Worm (Caenorhabditis elegans): Measurements from ENCODE around the gene kin-30.
"Not testable (repeated sequence)": the region's sequence is repeated elsewhere in the genome, so short reads cannot be mapped to it uniquely, and the experiment has no call there.

DNA sequence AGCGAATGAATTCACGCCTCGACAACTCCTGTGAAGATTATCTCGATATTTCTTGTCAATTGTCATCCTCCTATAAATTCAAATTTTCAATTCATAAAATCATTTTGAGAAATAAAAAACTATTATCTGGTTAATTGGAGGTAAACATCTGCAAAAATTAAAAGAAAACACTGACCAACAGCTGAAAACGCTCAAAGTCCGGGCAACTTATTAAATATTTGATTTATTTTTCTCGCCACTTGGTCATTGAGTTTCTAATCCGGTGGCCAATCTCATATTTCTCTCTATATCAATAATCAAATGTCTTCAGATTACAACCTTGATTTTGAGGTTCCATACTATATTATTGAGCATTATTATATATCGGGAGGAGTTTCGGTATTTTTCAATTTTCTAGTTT lies 32.7 kb upstream of the kin-30 start, which contains the start of gene sri-24:
- TF ChIP-seq npax-4, hlh-6 (tag; optimal IDR thresholded peaks at IDR 0.05): not testable (repeated sequence)

Data from whole organism, late embryonic.